Worm (Caenorhabditis elegans) whole organism, L1 larva: ENCODE data around the gene C48D5.3.

Experiments
- aly-2 ChIP-seq: fragments of 150-350 bp; optimal IDR thresholded peaks from 2 replicates; lab custom pipeline; 2014; ENCODE audit warnings: missing biosample characterization, missing genetic modification characterization
- ces-1 ChIP-seq: fragments of 150-350 bp; optimal IDR thresholded peaks from 2 replicates; lab custom pipeline; 2014; ENCODE audit warnings: missing biosample characterization, missing genetic modification reagents, missing genetic modification characterization
- lir-3 ChIP-seq: sonication (generic microtip); optimal IDR thresholded peaks from 2 replicates; lab custom pipeline; 2016; ENCODE audit warnings: mild to moderate bottlenecking, missing genetic modification characterization, moderate library complexity, missing compliant biosample characterization; ENCODE audit not compliant: poor library complexity
- zag-1 ChIP-seq: fragments of 150-350 bp; optimal IDR thresholded peaks from 2 replicates; lab custom pipeline; 2014; ENCODE audit warnings: missing biosample characterization, missing genetic modification characterization

DNA sequence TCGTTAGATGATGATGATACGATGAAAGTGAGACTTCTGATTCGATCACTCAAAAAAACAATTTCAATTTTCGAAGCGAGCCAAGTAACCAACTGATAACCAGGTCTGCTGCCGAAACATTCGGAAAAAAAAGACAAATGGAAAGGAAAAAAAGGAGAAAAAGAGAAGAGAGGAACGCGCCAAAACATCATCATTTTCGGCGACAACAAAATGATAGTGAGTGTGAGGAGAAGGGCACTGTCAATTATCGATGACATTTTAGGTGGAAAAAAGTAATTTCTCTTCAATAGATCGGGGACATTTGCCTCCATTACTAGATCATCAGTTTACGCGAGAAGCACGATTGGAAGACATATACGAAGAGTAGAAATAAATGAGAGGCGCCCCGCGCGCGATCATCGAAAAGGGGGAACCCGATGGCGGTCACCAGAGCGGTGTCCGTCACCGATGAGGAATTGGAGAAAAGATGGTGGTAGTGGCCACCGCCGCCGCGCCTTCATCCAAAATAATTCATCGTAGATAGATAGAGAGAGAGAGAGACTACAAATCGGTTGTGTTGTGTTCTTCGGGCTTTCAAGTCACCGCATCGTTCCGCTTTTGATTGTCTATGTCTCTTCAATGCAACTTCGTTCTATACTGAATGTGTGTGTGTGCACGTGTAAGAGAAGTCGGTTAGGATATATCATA, 39.8 kb upstream of the C48D5.3 start:
- TF ChIP-seq ces-1 (GFP tag; lab: Kevin White, UChicago) (no peak), zag-1 (no peak), aly-2 (tag; lab: Kevin White, UChicago) (no peak), lir-3 (tag; lab: Kevin White, UChicago) (no peak)
